Worm (Caenorhabditis elegans) whole organism, young adult: ENCODE results near the gene clc-9.

Source experiments
- Y53F4B.3 ChIP-seq: fragments of 200-800 bp; sonication (Bioruptor generic); IDR thresholded peaks from 2 replicates; pipeline ENCODE4 v1.3.6; 2022; ENCODE audit warnings: missing genetic modification reagents, missing genetic modification characterization, missing compliant biosample characterization
- ceh-27 ChIP-seq: fragments of 200-800 bp; sonication (Bioruptor generic); optimal IDR thresholded peaks from 2 replicates; lab custom pipeline; 2018; ENCODE audit warnings: mild to moderate bottlenecking, missing genetic modification characterization, moderate library complexity, missing compliant biosample characterization
- ceh-79 ChIP-seq: sonication (generic microtip); optimal IDR thresholded peaks from 2 replicates; lab custom pipeline; 2017; ENCODE audit warnings: mild to moderate bottlenecking, missing genetic modification characterization, missing compliant biosample characterization
- dpl-1 ChIP-seq: fragments of 150-350 bp; optimal IDR thresholded peaks from 2 replicates; lab custom pipeline; 2014; ENCODE audit warnings: missing biosample characterization, missing genetic modification reagents, missing genetic modification characterization
- egl-44 ChIP-seq: fragments of 200-800 bp; sonication (Bioruptor generic); IDR thresholded peaks from 2 replicates; pipeline ENCODE4 v1.3.6; 2022; ENCODE audit warnings: missing genetic modification reagents, missing genetic modification characterization, missing compliant biosample characterization
- him-1 ChIP-seq: sonication (generic microtip); optimal IDR thresholded peaks from 2 replicates; lab custom pipeline; 2016; ENCODE audit warnings: missing genotype, missing genetic modification reagents, missing genetic modification characterization, missing compliant biosample characterization
- hrde-1 ChIP-seq: sonication (generic microtip); optimal IDR thresholded peaks from 2 replicates; lab custom pipeline; 2016; ENCODE audit warnings: missing genetic modification characterization, mild to moderate bottlenecking, missing compliant biosample characterization, moderate library complexity, missing genotype, missing genetic modification reagents, borderline replicate concordance
- nfya-1 ChIP-seq: sonication (generic microtip); optimal IDR thresholded peaks from 2 replicates; lab custom pipeline; 2017; ENCODE audit warnings: antibody characterized with exemption, missing compliant biosample characterization, missing genetic modification characterization, borderline replicate concordance; ENCODE audit not compliant: insufficient read depth
- nhr-27 ChIP-seq: fragments of 200-800 bp; sonication (Bioruptor generic); optimal IDR thresholded peaks from 2 replicates; lab custom pipeline; 2018; ENCODE audit warnings: mild to moderate bottlenecking, missing genetic modification characterization, moderate library complexity, missing compliant biosample characterization
- nhr-80 ChIP-seq: sonication (generic microtip); optimal IDR thresholded peaks from 2 replicates; lab custom pipeline; 2016; ENCODE audit warnings: missing genetic modification characterization, missing compliant biosample characterization
- tbp1 ChIP-seq: fragments of 200-800 bp; sonication (Bioruptor generic); optimal IDR thresholded peaks from 2 replicates; lab custom pipeline; 2018; ENCODE audit warnings: mild to moderate bottlenecking, missing genetic modification characterization, missing compliant biosample characterization
- unc-130 ChIP-seq: sonication (generic microtip); optimal IDR thresholded peaks from 2 replicates; lab custom pipeline; 2016; ENCODE audit warnings: missing genetic modification reagents, missing genetic modification characterization, missing compliant biosample characterization
- unc-62 ChIP-seq: fragments of 150-350 bp; optimal IDR thresholded peaks from 2 replicates; lab custom pipeline; 2014; ENCODE audit warnings: missing biosample characterization, missing genetic modification reagents, missing genetic modification characterization
- ztf-26 ChIP-seq: sonication (generic microtip); optimal IDR thresholded peaks from 2 replicates; lab custom pipeline; 2017; ENCODE audit warnings: missing genetic modification characterization, missing compliant biosample characterization

DNA sequence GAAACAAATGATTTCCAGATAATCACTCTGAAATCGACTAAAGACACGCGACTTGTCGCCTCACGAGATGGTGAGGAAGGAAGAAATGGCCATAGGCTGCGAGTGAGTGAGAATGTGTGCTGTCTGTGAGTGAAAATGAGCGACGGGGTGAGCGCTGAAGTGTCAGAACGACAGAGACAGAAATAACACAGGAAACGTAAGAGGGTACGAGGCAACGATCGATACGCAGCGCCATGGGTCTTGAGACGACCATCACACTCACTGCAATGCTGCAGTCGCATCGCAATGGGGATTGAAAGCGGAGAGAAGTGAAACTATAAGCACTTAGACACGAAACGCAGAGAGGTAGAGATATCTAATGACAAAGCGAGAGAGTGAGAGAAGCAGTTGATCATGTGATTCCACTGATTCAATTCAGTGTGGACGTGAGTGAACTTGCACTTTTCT, 29.9 kb upstream of the clc-9 start:
- TF ChIP-seq egl-44 (GFP tag; lab: Robert Waterston, UW), result peak; percentile 54; the same call in 1 of the 2 replicates
- TF ChIP-seq nhr-27, result no peak
- TF ChIP-seq Y53F4B.3 (GFP tag; lab: Robert Waterston, UW), result no peak
- no peak for TF ChIP-seq nfya-1 (tag; lab: Kevin White, UChicago)
- TF ChIP-seq unc-130 (GFP tag; lab: Kevin White, UChicago), result no peak
- peak; percentile 75 for TF ChIP-seq nhr-80 (tag; lab: Kevin White, UChicago)
- TF ChIP-seq tbp1 (GFP tag; lab: Kevin White, UChicago), result peak; percentile 65
- TF ChIP-seq dpl-1 (GFP tag; lab: Kevin White, UChicago), result no peak
- no peak for TF ChIP-seq hrde-1 (tag; lab: Kevin White, UChicago)
- TF ChIP-seq ceh-79 (tag; lab: Kevin White, UChicago), result peak; percentile 46
- TF ChIP-seq him-1 (tag; lab: Kevin White, UChicago), result no peak
- TF ChIP-seq ceh-27 (GFP tag; lab: Kevin White, UChicago), result peak; percentile 90
- peak; percentile 81 for TF ChIP-seq ztf-26
- peak; percentile 53 for TF ChIP-seq unc-62 (GFP tag; lab: Kevin White, UChicago)
